Worm (Caenorhabditis elegans) whole organism, L4 larva: ENCODE results near the gene F09E10.6.

ENCODE experiments used
- F44E2.7 ChIP-seq: fragments of 200-800 bp; sonication (Bioruptor generic); IDR thresholded peaks from 2 replicates; pipeline ENCODE4 v2.1.2; 2022; ENCODE audit warnings: missing genetic modification characterization, missing compliant biosample characterization
- F49E8.2 ChIP-seq: sonication (generic microtip); optimal IDR thresholded peaks from 2 replicates; lab custom pipeline; 2016; ENCODE audit warnings: missing compliant biosample characterization, mild to moderate bottlenecking, missing genetic modification characterization, borderline replicate concordance
- R02D3.7 ChIP-seq: fragments of 150-350 bp; sonication (generic microtip); optimal IDR thresholded peaks from 3 replicates; lab custom pipeline; 2014; ENCODE audit warnings: missing biosample characterization, missing genetic modification characterization
- T20F7.1 ChIP-seq: fragments of 200-800 bp; sonication (Bioruptor generic); optimal IDR thresholded peaks from 2 replicates; lab custom pipeline; 2018; ENCODE audit warnings: mild to moderate bottlenecking, missing genetic modification characterization, missing compliant biosample characterization
- T26A8.4 ChIP-seq: fragments of 200-800 bp; sonication (Bioruptor generic); IDR thresholded peaks from 2 replicates; pipeline ENCODE4 v1.3.6; 2022; ENCODE audit warnings: missing genetic modification characterization, missing compliant biosample characterization
- Y105C5A.15 ChIP-seq: fragments of 200-800 bp; sonication (Bioruptor generic); IDR thresholded peaks from 2 replicates; pipeline ENCODE4 v1.3.6; 2022; ENCODE audit warnings: missing genetic modification characterization, missing compliant biosample characterization
- Y5F2A.4 ChIP-seq: fragments of 200-800 bp; sonication (Bioruptor generic); optimal IDR thresholded peaks from 2 replicates; lab custom pipeline; 2018; ENCODE audit warnings: mild to moderate bottlenecking, missing genetic modification characterization, missing compliant biosample characterization
- ZK546.5 ChIP-seq, 2 experiments: sonication (generic microtip); optimal IDR thresholded peaks; 2 replicates each; lab custom pipeline; 2017; ENCODE audit warnings: missing biosample characterization in 2 of 2, missing genetic modification characterization in 2 of 2
- aly-2 ChIP-seq: sonication (generic microtip); optimal IDR thresholded peaks from 2 replicates; lab custom pipeline; 2018; ENCODE audit warnings: missing biosample characterization, missing genetic modification characterization
- ama-1 ChIP-seq: fragments of 150-350 bp; optimal IDR thresholded peaks from 2 replicates; lab custom pipeline; 2014; ENCODE audit warnings: inconsistent platforms, mixed read lengths
- arid-1 ChIP-seq: fragments of 200-800 bp; sonication (Bioruptor generic); conservative IDR thresholded peaks from 2 replicates; pipeline ENCODE4 v1.3.6; 2022; ENCODE audit warnings: missing genetic modification reagents, missing genetic modification characterization, missing compliant biosample characterization
- ceh-62 ChIP-seq: sonication (generic microtip); optimal IDR thresholded peaks from 2 replicates; lab custom pipeline; 2017; ENCODE audit warnings: missing biosample characterization, missing genetic modification characterization
- ctbp-1 ChIP-seq: fragments of 200-800 bp; sonication (Bioruptor generic); IDR thresholded peaks from 2 replicates; pipeline ENCODE4 v1.3.6; 2022; ENCODE audit warnings: missing genetic modification reagents, missing genetic modification characterization, missing compliant biosample characterization
- daf-16 ChIP-seq, 3 experiments: sonication (generic microtip); optimal IDR thresholded peaks; 2 replicates each; lab custom pipeline; 2016 to 2017; ENCODE audit warnings: missing genetic modification characterization in 3 of 3, missing genetic modification reagents in 3 of 3, mild to moderate bottlenecking in 2 of 3, missing compliant biosample characterization in 2 of 3, missing biosample characterization in 1 of 3, moderate library complexity in 1 of 3
- dmd-6 ChIP-seq: fragments of 200-800 bp; sonication (Bioruptor generic); IDR thresholded peaks from 2 replicates; pipeline ENCODE4 v1.3.6; 2022; ENCODE audit warnings: missing genetic modification reagents, missing genetic modification characterization, missing compliant biosample characterization
- dmd-9 ChIP-seq: fragments of 200-800 bp; sonication (Bioruptor generic); IDR thresholded peaks from 2 replicates; pipeline ENCODE4 v1.3.6; 2022; ENCODE audit warnings: missing genetic modification reagents, missing genetic modification characterization, missing compliant biosample characterization
- duxl-1 ChIP-seq: sonication (generic microtip); optimal IDR thresholded peaks from 2 replicates; lab custom pipeline; 2016; ENCODE audit warnings: mild to moderate bottlenecking, missing genetic modification characterization, moderate library complexity, missing compliant biosample characterization; ENCODE audit not compliant: poor library complexity
- fkh-10 ChIP-seq: fragments of 150-350 bp; optimal IDR thresholded peaks from 2 replicates; lab custom pipeline; 2014; ENCODE audit warnings: missing biosample characterization, missing genetic modification reagents, missing genetic modification characterization
- fos-1 ChIP-seq: fragments of 150-350 bp; optimal IDR thresholded peaks from 2 replicates; lab custom pipeline; 2014; ENCODE audit warnings: missing biosample characterization, missing genetic modification characterization
- hlh-11 ChIP-seq: fragments of 200-800 bp; sonication (Bioruptor generic); optimal IDR thresholded peaks from 2 replicates; lab custom pipeline; 2018; ENCODE audit warnings: mild to moderate bottlenecking, missing genetic modification characterization, missing compliant biosample characterization
- hlh-30 ChIP-seq: sonication (generic microtip); optimal IDR thresholded peaks from 2 replicates; lab custom pipeline; 2017; ENCODE audit warnings: antibody characterized with exemption, mild to moderate bottlenecking, missing genetic modification characterization, missing compliant biosample characterization; ENCODE audit not compliant: insufficient read depth
- hmg-1.1 ChIP-seq: fragments of 200-800 bp; sonication (Bioruptor generic); IDR thresholded peaks from 2 replicates; pipeline ENCODE4 v1.3.6; 2022; ENCODE audit warnings: missing genetic modification reagents, missing genetic modification characterization, missing compliant biosample characterization
- jun-1 ChIP-seq: fragments of 150-350 bp; optimal IDR thresholded peaks from 2 replicates; lab custom pipeline; 2014; ENCODE audit warnings: missing biosample characterization, missing genetic modification reagents, missing genetic modification characterization
- lim-7 ChIP-seq: fragments of 200-800 bp; sonication (Bioruptor generic); IDR thresholded peaks from 2 replicates; pipeline ENCODE4 v1.3.6; 2022; ENCODE audit warnings: missing genetic modification characterization, missing compliant biosample characterization
- lin-13 ChIP-seq: fragments of 150-350 bp; optimal IDR thresholded peaks from 2 replicates; lab custom pipeline; 2014; ENCODE audit warnings: missing biosample characterization, missing genetic modification reagents, missing genetic modification characterization
- lin-29 ChIP-seq: fragments of 200-800 bp; sonication (Bioruptor generic); IDR thresholded peaks from 2 replicates; pipeline ENCODE4 v1.3.6; 2022; ENCODE audit warnings: missing genetic modification reagents, missing genetic modification characterization, missing compliant biosample characterization
- lin-38 ChIP-seq: fragments of 200-800 bp; sonication (Bioruptor generic); IDR thresholded peaks from 2 replicates; pipeline ENCODE4 v1.3.6; 2022; ENCODE audit warnings: missing genetic modification reagents, missing genetic modification characterization, missing compliant biosample characterization
- lin-39 ChIP-seq: fragments of 150-350 bp; optimal IDR thresholded peaks from 2 replicates; lab custom pipeline; 2014; ENCODE audit warnings: missing biosample characterization, missing genetic modification reagents, missing genetic modification characterization
- lir-3 ChIP-seq: sonication (generic microtip); optimal IDR thresholded peaks from 2 replicates; lab custom pipeline; 2016; ENCODE audit warnings: mild to moderate bottlenecking, missing genetic modification characterization, missing compliant biosample characterization
- mdt-29 ChIP-seq: fragments of 200-800 bp; sonication (Bioruptor generic); IDR thresholded peaks from 2 replicates; pipeline ENCODE4 v1.3.6; 2022; ENCODE audit warnings: missing genetic modification reagents, missing genetic modification characterization, missing compliant biosample characterization
- mes-2 ChIP-seq: sonication (generic microtip); optimal IDR thresholded peaks from 2 replicates; lab custom pipeline; 2016; ENCODE audit warnings: missing genotype, mild to moderate bottlenecking, missing genetic modification characterization, missing compliant biosample characterization; ENCODE audit not compliant: poor library complexity, severe bottlenecking
- mxl-3 ChIP-seq: fragments of 200-800 bp; sonication (Bioruptor generic); optimal IDR thresholded peaks from 2 replicates; lab custom pipeline; 2018; ENCODE audit warnings: mild to moderate bottlenecking, missing genetic modification characterization, missing compliant biosample characterization
- nhr-10 ChIP-seq: fragments of 150-350 bp; optimal IDR thresholded peaks from 2 replicates; lab custom pipeline; 2014; ENCODE audit warnings: missing biosample characterization, missing genetic modification characterization
- nhr-111 ChIP-seq: fragments of 200-800 bp; sonication (Bioruptor generic); optimal IDR thresholded peaks from 2 replicates; lab custom pipeline; 2018; ENCODE audit warnings: mild to moderate bottlenecking, missing genetic modification characterization, missing compliant biosample characterization
- nhr-41 ChIP-seq: fragments of 200-800 bp; sonication (Bioruptor generic); IDR thresholded peaks from 2 replicates; pipeline ENCODE4 v1.3.6; 2022; ENCODE audit warnings: missing genetic modification reagents, missing genetic modification characterization, missing compliant biosample characterization
- nhr-42 ChIP-seq: fragments of 200-800 bp; sonication (Bioruptor generic); IDR thresholded peaks from 2 replicates; pipeline ENCODE4 v1.3.6; 2022; ENCODE audit warnings: missing genetic modification characterization, missing compliant biosample characterization
- nhr-48 ChIP-seq: sonication (generic microtip); optimal IDR thresholded peaks from 2 replicates; lab custom pipeline; 2016; ENCODE audit warnings: mild to moderate bottlenecking, missing genetic modification characterization, missing compliant biosample characterization
- nhr-6 ChIP-seq: fragments of 150-350 bp; optimal IDR thresholded peaks from 2 replicates; lab custom pipeline; 2014; ENCODE audit warnings: missing biosample characterization, missing genetic modification characterization
- nhr-76 ChIP-seq: fragments of 150-350 bp; optimal IDR thresholded peaks from 2 replicates; lab custom pipeline; 2014; ENCODE audit warnings: missing biosample characterization, missing genetic modification characterization
- nhr-77 ChIP-seq: fragments of 150-350 bp; optimal IDR thresholded peaks from 2 replicates; lab custom pipeline; 2014; ENCODE audit warnings: missing biosample characterization, missing genetic modification characterization
- php-3 ChIP-seq: fragments of 200-800 bp; sonication (Bioruptor generic); IDR thresholded peaks from 2 replicates; pipeline ENCODE4 v1.3.6; 2022; ENCODE audit warnings: missing genetic modification reagents, missing genetic modification characterization, missing compliant biosample characterization
- pqm-1 ChIP-seq: sonication (generic microtip); optimal IDR thresholded peaks from 2 replicates; lab custom pipeline; 2017; ENCODE audit warnings: missing biosample characterization, missing genetic modification characterization
- set-16 ChIP-seq: fragments of 200-800 bp; sonication (Bioruptor generic); IDR thresholded peaks from 2 replicates; pipeline ENCODE4 v1.3.6; 2022; ENCODE audit warnings: missing genetic modification reagents, missing genetic modification characterization, missing compliant biosample characterization
- skn-1 ChIP-seq: fragments of 150-350 bp; optimal IDR thresholded peaks from 2 replicates; lab custom pipeline; 2014; ENCODE audit warnings: missing biosample characterization, missing genetic modification characterization
- snpc-1.2 ChIP-seq: fragments of 200-800 bp; sonication (Bioruptor generic); IDR thresholded peaks from 2 replicates; pipeline ENCODE4 v1.3.6; 2022; ENCODE audit warnings: missing genetic modification reagents, missing genetic modification characterization, missing compliant biosample characterization
- snpc-4 ChIP-seq: fragments of 150-350 bp; optimal IDR thresholded peaks from 2 replicates; lab custom pipeline; 2014; ENCODE audit warnings: missing biosample characterization, missing genetic modification characterization
- spr-1 ChIP-seq: sonication (generic microtip); optimal IDR thresholded peaks from 2 replicates; lab custom pipeline; 2016; ENCODE audit warnings: mild to moderate bottlenecking, missing genetic modification characterization, missing compliant biosample characterization
- unc-130 ChIP-seq: sonication (generic microtip); optimal IDR thresholded peaks from 2 replicates; lab custom pipeline; 2016; ENCODE audit warnings: missing genetic modification reagents, missing genetic modification characterization, missing compliant biosample characterization
- unc-39 ChIP-seq: sonication (generic microtip); optimal IDR thresholded peaks from 2 replicates; lab custom pipeline; 2017; ENCODE audit warnings: missing biosample characterization, missing genetic modification characterization
- vab-7 ChIP-seq: fragments of 200-800 bp; sonication (Bioruptor generic); IDR thresholded peaks from 2 replicates; pipeline ENCODE4 v1.3.6; 2022; ENCODE audit warnings: missing genetic modification reagents, missing genetic modification characterization, missing compliant biosample characterization
- zag-1 ChIP-seq: fragments of 150-350 bp; optimal IDR thresholded peaks from 2 replicates; lab custom pipeline; 2014; ENCODE audit warnings: missing biosample characterization, missing genetic modification characterization
- zfp-2 ChIP-seq: sonication (generic microtip); optimal IDR thresholded peaks from 2 replicates; lab custom pipeline; 2016; ENCODE audit warnings: mild to moderate bottlenecking, missing genetic modification characterization, missing compliant biosample characterization
- ztf-11 ChIP-seq: fragments of 150-350 bp; optimal IDR thresholded peaks from 2 replicates; lab custom pipeline; 2014; ENCODE audit warnings: missing biosample characterization, missing genetic modification characterization

F09E10.6 gene

DNA sequence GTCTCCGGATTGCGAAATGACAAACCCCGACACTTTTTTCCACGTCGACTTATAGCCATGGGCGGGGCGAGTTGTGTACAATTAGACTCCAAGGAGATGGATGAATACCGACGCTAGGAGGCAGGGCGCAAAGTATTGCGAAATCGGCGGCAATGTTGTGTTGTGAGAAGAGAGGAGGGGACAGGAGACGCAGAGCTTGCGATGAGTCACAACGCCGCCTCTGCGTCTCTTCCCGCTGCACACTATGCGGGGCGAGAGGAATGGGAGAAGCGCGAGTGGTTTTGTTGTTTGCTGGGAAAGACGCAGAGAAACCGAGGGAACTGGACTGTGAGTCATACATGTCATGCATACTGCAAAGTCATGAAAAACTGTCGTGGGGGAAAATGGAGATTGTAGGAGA is 43.1 kb downstream of the F09E10.6 start (continued):
- peak; percentile 96 for TF ChIP-seq jun-1 (tag; lab: Kevin White, UChicago)
- TF ChIP-seq php-3 (GFP tag; lab: Robert Waterston, UW) = peak; percentile 77
- TF ChIP-seq zfp-2 (tag; lab: Kevin White, UChicago) = peak; percentile 9
- no peak for TF ChIP-seq Y5F2A.4
- peak; percentile 67 for TF ChIP-seq ctbp-1 (GFP tag; lab: Robert Waterston, UW)
- no peak for TF ChIP-seq lin-39
- no peak for TF ChIP-seq nhr-111
- TF ChIP-seq skn-1 (tag; lab: Kevin White, UChicago) = no peak
- peak; percentile 28 for TF ChIP-seq snpc-4 (tag; lab: Kevin White, UChicago)
- TF ChIP-seq F49E8.2 (tag; lab: Kevin White, UChicago) = no peak
- no peak for TF ChIP-seq lim-7 (GFP tag; lab: Robert Waterston, UW)
- TF ChIP-seq lin-13 (GFP tag; lab: Kevin White, UChicago) = peak; percentile 44
- TF ChIP-seq F44E2.7 (GFP tag; lab: Robert Waterston, UW) = no peak
- TF ChIP-seq ZK546.5 (tag; optimal IDR thresholded peaks at IDR 0.05; lab: Kevin White, UChicago) = no peak
- peak; percentile 91 for TF ChIP-seq nhr-77 (tag; lab: Kevin White, UChicago)
- peak; percentile 80 for TF ChIP-seq nhr-10 (tag; lab: Kevin White, UChicago)
- TF ChIP-seq R02D3.7 (tag; lab: Kevin White, UChicago) = no peak
- no peak for TF ChIP-seq ama-1 (lab: Kevin White, UChicago)
- TF ChIP-seq pqm-1 (tag; lab: Kevin White, UChicago) = peak; percentile 28
- peak; percentile 97 for TF ChIP-seq hmg-1.1 (GFP tag; lab: Robert Waterston, UW)
- TF ChIP-seq nhr-76 = no peak
- TF ChIP-seq T20F7.1 (GFP tag; lab: Kevin White, UChicago) = peak; percentile 68
- TF ChIP-seq nhr-6 (tag; lab: Kevin White, UChicago) = peak; percentile 95
- peak; percentile 96 for TF ChIP-seq dmd-6 (GFP tag; lab: Robert Waterston, UW)
- TF ChIP-seq vab-7 (GFP tag; lab: Robert Waterston, UW) = peak; percentile 16; the same call in 1 of the 2 replicates
- TF ChIP-seq set-16 (GFP tag; lab: Robert Waterston, UW) = peak; percentile 94
- peak; percentile 64 for TF ChIP-seq duxl-1 (tag; lab: Kevin White, UChicago)
- TF ChIP-seq ceh-62 (tag; lab: Kevin White, UChicago) = no peak
- TF ChIP-seq unc-130 (GFP tag; lab: Kevin White, UChicago) = no peak
- peak; percentile 45 for TF ChIP-seq fkh-10 (GFP tag; lab: Kevin White, UChicago)
- TF ChIP-seq lin-38 (GFP tag; lab: Robert Waterston, UW) = peak; percentile 66
- TF ChIP-seq nhr-41 = peak; percentile 80; the same call in 1 of the 2 replicates
- 0 out of 2 replicates have a peak, but pooled peaks have one; percentile 27 for TF ChIP-seq mdt-29
- no peak for TF ChIP-seq unc-39 (tag; lab: Kevin White, UChicago)
- peak; percentile 80 for TF ChIP-seq dmd-9 (GFP tag; lab: Robert Waterston, UW)
- no peak for TF ChIP-seq aly-2 (tag; lab: Kevin White, UChicago)
- TF ChIP-seq arid-1 (GFP tag; lab: Robert Waterston, UW) = peak; percentile 86
- peak; percentile 88 for TF ChIP-seq T26A8.4 (GFP tag; lab: Robert Waterston, UW)
- TF ChIP-seq ztf-11 = no peak
- TF ChIP-seq zag-1 (tag; lab: Kevin White, UChicago) = no peak

DNA sequence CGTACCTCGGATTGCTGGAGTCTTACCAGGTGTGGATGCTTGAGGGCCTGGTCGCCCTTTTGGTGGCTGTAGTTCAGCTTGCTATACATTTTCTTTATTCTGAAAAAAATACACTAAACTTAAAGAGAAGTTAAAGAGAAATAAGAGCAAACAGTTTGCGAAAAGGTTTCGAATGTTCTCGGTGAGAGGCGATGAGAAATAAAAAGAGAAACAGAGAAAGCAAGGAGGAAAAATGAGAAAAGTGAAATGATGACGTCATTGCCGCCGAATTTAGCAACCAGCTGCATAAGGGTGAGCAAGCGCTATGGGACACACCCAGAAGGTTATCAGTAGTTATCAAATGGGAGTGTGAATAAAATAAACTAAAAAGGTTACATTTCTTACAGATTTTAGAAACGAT is 43.7 kb downstream of the F09E10.6 start, which contains the start of gene cebp-1:
Gene cebp-1 (minus strand): TSS at position 99 of the 400 bp plus-strand sequence.
- no peak for TF ChIP-seq lin-38 (GFP tag; lab: Robert Waterston, UW)
- TF ChIP-seq snpc-1.2 (GFP tag; lab: Robert Waterston, UW) = no peak
- TF ChIP-seq spr-1 (tag; lab: Kevin White, UChicago) = no peak
- TF ChIP-seq ama-1 (lab: Kevin White, UChicago) = no peak
- peak; percentile 38 for TF ChIP-seq hlh-30 (tag; lab: Kevin White, UChicago)
- peak; percentile 63 for TF ChIP-seq hlh-11
- TF ChIP-seq nhr-42 = no peak
- TF ChIP-seq daf-16 (GFP tag; optimal IDR thresholded peaks at IDR 0.05; lab: Kevin White, UChicago) = no peak
- peak; percentile 67 for TF ChIP-seq daf-16 (tag; optimal IDR thresholded peaks at IDR 0.05; lab: Kevin White, UChicago)
- TF ChIP-seq nhr-48 = no peak
- no peak for TF ChIP-seq lir-3 (tag; lab: Kevin White, UChicago)
- TF ChIP-seq mxl-3 = no peak
- TF ChIP-seq mes-2 (tag; lab: Kevin White, UChicago) = peak; percentile 50
- peak; percentile 13 for TF ChIP-seq fos-1 (tag; lab: Kevin White, UChicago)
- no peak for TF ChIP-seq R02D3.7 (tag; lab: Kevin White, UChicago)
- TF ChIP-seq lin-29 (GFP tag; lab: Robert Waterston, UW) = no peak
- no peak for TF ChIP-seq Y105C5A.15 (GFP tag; lab: Robert Waterston, UW)
